Worm (Caenorhabditis elegans): ENCODE results near the gene nrde-2.

The nrde-2 gene

DNA sequence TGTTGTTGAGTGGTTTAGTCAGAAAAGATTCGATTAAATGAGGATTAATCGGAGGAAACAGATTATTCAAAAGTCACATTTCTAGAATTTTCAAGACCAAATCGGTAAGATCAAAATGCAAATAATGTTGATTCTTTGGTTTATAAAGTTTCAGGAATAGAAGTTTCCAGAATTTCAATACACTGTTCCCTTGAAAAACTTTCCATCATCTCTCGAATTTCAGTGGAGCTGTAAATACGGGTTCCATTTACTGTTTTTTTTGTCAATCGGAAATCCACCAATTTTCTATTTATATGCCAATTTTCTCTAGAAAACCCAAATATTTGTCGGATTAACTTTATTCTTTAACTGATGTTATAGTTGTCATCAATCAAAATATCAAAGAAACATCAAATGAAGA, 35.7 kb upstream of the nrde-2 start:
- TF ChIP-seq tlp-1 (tag; optimal IDR thresholded peaks at IDR 0.05): no peak
- TF ChIP-seq unc-86 (tag; optimal IDR thresholded peaks at IDR 0.05): no peak
- peak; percentile 33 for TF ChIP-seq fkh-8 (tag; optimal IDR thresholded peaks at IDR 0.05)
- peak; percentile 56 for TF ChIP-seq dsc-1 (tag; optimal IDR thresholded peaks at IDR 0.05)

- TF ChIP-seq lsy-2 (tag; optimal IDR thresholded peaks at IDR 0.05) (no peak), efl-1 (optimal IDR thresholded peaks at IDR 0.05) (no peak), efl-1 (GFP tag; optimal IDR thresholded peaks at IDR 0.05 in 1 of 2) (peak in 1 of 2 experiments; percentile 58), lin-35 (GFP tag; optimal IDR thresholded peaks at IDR 0.05) (peak in 1 of 2 experiments; percentile 12), elt-2 (tag; optimal IDR thresholded peaks at IDR 0.05) (peak; percentile 72)
Measured at ce11 chrII:10281674-10282073, 34.2 kb upstream of the nrde-2 start.

DNA sequence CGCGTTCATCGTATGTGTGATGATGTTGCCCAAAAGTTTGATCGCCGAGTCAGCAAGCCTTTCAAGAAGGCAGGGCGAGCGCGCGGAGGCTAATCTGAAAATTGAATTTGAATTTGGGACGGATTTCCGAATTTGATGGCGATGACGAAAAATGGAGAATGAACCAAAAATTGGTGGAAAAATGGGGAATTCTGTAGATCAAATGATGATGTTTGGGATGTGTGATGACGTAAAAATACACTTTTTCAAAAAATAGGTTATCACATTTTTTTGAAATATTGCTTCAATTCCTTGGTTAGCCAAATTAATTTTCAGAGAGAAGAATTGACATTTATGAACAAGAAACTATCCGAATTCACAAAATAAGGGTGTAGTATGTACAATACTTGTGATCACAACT, 32.1 kb upstream of the nrde-2 start, which contains the start of gene ZK971.1:
Gene ZK971.1 (minus strand): TSS at position 101 of the 400 bp plus-strand sequence.
- TF ChIP-seq unc-62 (GFP tag; optimal IDR thresholded peaks at IDR 0.05): no peak
- TF ChIP-seq zag-1 (tag; optimal IDR thresholded peaks at IDR 0.05): no peak
- TF ChIP-seq unc-130 (tag; optimal IDR thresholded peaks at IDR 0.05): no peak
- TF ChIP-seq aly-2 (tag; optimal IDR thresholded peaks at IDR 0.05): no peak
- TF ChIP-seq mdl-1 (tag; optimal IDR thresholded peaks at IDR 0.05): no peak
- no peak for TF ChIP-seq C04F5.9 (tag; optimal IDR thresholded peaks at IDR 0.05)
- TF ChIP-seq nhr-85 (tag): no peak
- TF ChIP-seq lin-35 (GFP tag; optimal IDR thresholded peaks at IDR 0.05): no peak
- no peak for TF ChIP-seq ceh-63 (GFP tag; optimal IDR thresholded peaks at IDR 0.05)
- TF ChIP-seq elt-3 (tag; optimal IDR thresholded peaks at IDR 0.05): no peak
- no peak for TF ChIP-seq tlp-1 (tag; optimal IDR thresholded peaks at IDR 0.05)
- TF ChIP-seq nhr-28 (tag; optimal IDR thresholded peaks at IDR 0.05): no peak
- TF ChIP-seq swsn-7 (tag; optimal IDR thresholded peaks at IDR 0.05): no peak
- TF ChIP-seq fkh-4 (tag; optimal IDR thresholded peaks at IDR 0.05; ENCODE audit: borderline replicate concordance): no peak
- TF ChIP-seq blmp-1 (tag; optimal IDR thresholded peaks at IDR 0.05): no peak
- TF ChIP-seq dsc-1 (tag; optimal IDR thresholded peaks at IDR 0.05): no peak
- TF ChIP-seq mef-2 (tag; optimal IDR thresholded peaks at IDR 0.05): no peak
- no peak for TF ChIP-seq egl-27 (tag; optimal IDR thresholded peaks at IDR 0.05)
- no peak for TF ChIP-seq isw-1 (GFP tag; IDR thresholded peaks at IDR 0.05)
- TF ChIP-seq tbx-2 (tag; optimal IDR thresholded peaks at IDR 0.05): no peak

- TF ChIP-seq jun-1 (tag; optimal IDR thresholded peaks at IDR 0.05) (no peak), unc-86 (tag; optimal IDR thresholded peaks at IDR 0.05) (no peak), unc-98 (GFP tag; IDR thresholded peaks at IDR 0.05) (no peak), elt-2 (tag; optimal IDR thresholded peaks at IDR 0.05) (no peak), ces-1 (GFP tag; optimal IDR thresholded peaks at IDR 0.05) (no peak), dsc-1 (tag; optimal IDR thresholded peaks at IDR 0.05) (no peak), egl-13 (tag; optimal IDR thresholded peaks at IDR 0.05) (no peak), fkh-8 (tag; optimal IDR thresholded peaks at IDR 0.05) (no peak), alr-1 (tag; optimal IDR thresholded peaks at IDR 0.05; ENCODE audit: borderline replicate concordance) (no peak), zag-1 (tag; optimal IDR thresholded peaks at IDR 0.05) (no peak), C16A3.4 (tag; optimal IDR thresholded peaks at IDR 0.05) (no peak), pqm-1 (tag; optimal IDR thresholded peaks at IDR 0.05) (no peak), Y116A8C.19 (tag; optimal IDR thresholded peaks at IDR 0.05; ENCODE audit: borderline replicate concordance) (no peak), irx-1 (tag; optimal IDR thresholded peaks at IDR 0.05) (no peak), aly-2 (tag; optimal IDR thresholded peaks at IDR 0.05) (no peak), hlh-17 (GFP tag; optimal IDR thresholded peaks at IDR 0.05; ENCODE audit: borderline replicate concordance) (no peak), ceh-8 (GFP tag; optimal IDR thresholded peaks at IDR 0.05) (no peak)
Measured at ce11 chrII:10271093-10271492, 23.7 kb upstream of the nrde-2 start, which contains the start of gene F54B3.4. F54B3.4 (minus strand) TSS chrII:10271193.
